Worm (Caenorhabditis elegans) whole organism, L1 larva: ENCODE data around the gene T27E7.9.

Experiments
- efl-3 ChIP-seq: fragments of 200-800 bp; sonication (Bioruptor generic); optimal IDR thresholded peaks from 2 replicates; lab custom pipeline; 2018; ENCODE audit warnings: mild to moderate bottlenecking, missing genetic modification characterization, missing compliant biosample characterization
- fkh-10 ChIP-seq: sonication (generic microtip); optimal IDR thresholded peaks from 2 replicates; lab custom pipeline; 2017; ENCODE audit warnings: missing biosample characterization, missing genetic modification reagents, missing genetic modification characterization
- lir-3 ChIP-seq: sonication (generic microtip); optimal IDR thresholded peaks from 2 replicates; lab custom pipeline; 2016; ENCODE audit warnings: mild to moderate bottlenecking, missing genetic modification characterization, moderate library complexity, missing compliant biosample characterization; ENCODE audit not compliant: poor library complexity
- nhr-11 ChIP-seq: fragments of 150-350 bp; optimal IDR thresholded peaks from 2 replicates; lab custom pipeline; 2014; ENCODE audit warnings: missing biosample characterization, missing genetic modification characterization
- nhr-237 ChIP-seq: fragments of 150-350 bp; optimal IDR thresholded peaks from 2 replicates; lab custom pipeline; 2014; ENCODE audit warnings: missing biosample characterization, missing genetic modification characterization
- nhr-76 ChIP-seq: sonication (generic microtip); optimal IDR thresholded peaks from 2 replicates; lab custom pipeline; 2017; ENCODE audit warnings: missing biosample characterization, missing genetic modification characterization
- unc-30 ChIP-seq: sonication (generic microtip); optimal IDR thresholded peaks from 2 replicates; lab custom pipeline; 2017; ENCODE audit warnings: missing biosample characterization, missing genetic modification characterization
- zag-1 ChIP-seq: fragments of 150-350 bp; optimal IDR thresholded peaks from 2 replicates; lab custom pipeline; 2014; ENCODE audit warnings: missing biosample characterization, missing genetic modification characterization

ce11 chrIV:14534967-14535366 lies 14.2 kb downstream of the T27E7.9 start, which contains the start of gene T27E7.4:
- TF ChIP-seq nhr-11 (tag; lab: Kevin White, UChicago) (no peak), lir-3 (tag; lab: Kevin White, UChicago) (no peak), nhr-237 (no peak), unc-30 (tag; lab: Kevin White, UChicago) (no peak), zag-1 (tag; lab: Kevin White, UChicago) (no peak), nhr-76 (tag; lab: Kevin White, UChicago) (no peak), efl-3 (GFP tag; lab: Kevin White, UChicago) (no peak), fkh-10 (no peak)
